Fruit fly (Drosophila melanogaster) whole organism, embryonic: ENCODE data around the gene CG4497.

Source experiments
- Asciz ChIP-seq: fragments of 200-800 bp; sonication (Bioruptor generic); optimal IDR thresholded peaks from 2 replicates; lab custom pipeline; 2017; ENCODE audit warnings: missing biosample characterization, mild to moderate bottlenecking, missing genetic modification characterization, missing genetic modification reagents
- CG10654 ChIP-seq: fragments of 200-800 bp; sonication (Bioruptor generic); optimal IDR thresholded peaks from 2 replicates; lab custom pipeline; 2016; ENCODE audit warnings: missing biosample characterization, missing genetic modification characterization
- CG11456 ChIP-seq: fragments of 200-800 bp; sonication (Bioruptor generic); IDR thresholded peaks from 3 replicates; pipeline ENCODE4 v1.3.6; 2022; ENCODE audit warnings: missing biosample characterization, missing genetic modification characterization
- CG12219 ChIP-seq: fragments of 200-800 bp; sonication (Bioruptor generic); optimal IDR thresholded peaks from 3 replicates; lab custom pipeline; 2018; ENCODE audit warnings: missing biosample characterization, mild to moderate bottlenecking, missing genetic modification characterization
- CG12659 ChIP-seq: fragments of 200-800 bp; sonication (Bioruptor generic); optimal IDR thresholded peaks from 3 replicates; lab custom pipeline; 2017; ENCODE audit warnings: mild to moderate bottlenecking, missing biosample characterization, missing genetic modification reagents, missing genetic modification characterization
- CG15269 ChIP-seq: fragments of 200-800 bp; sonication (Bioruptor generic); optimal IDR thresholded peaks from 2 replicates; lab custom pipeline; 2018; ENCODE audit warnings: missing biosample characterization, mild to moderate bottlenecking, missing genetic modification characterization, moderate library complexity
- CG15479 ChIP-seq: fragments of 200-800 bp; sonication (Bioruptor generic); optimal IDR thresholded peaks from 3 replicates; lab custom pipeline; 2019; ENCODE audit warnings: missing biosample characterization, mild to moderate bottlenecking, missing genetic modification characterization, moderate library complexity
- CG15514 ChIP-seq: fragments of 200-800 bp; sonication (Bioruptor generic); optimal IDR thresholded peaks from 3 replicates; lab custom pipeline; 2017; ENCODE audit warnings: missing biosample characterization, missing genetic modification characterization, mild to moderate bottlenecking, moderate library complexity, missing genetic modification reagents
- CG17328 ChIP-seq: fragments of 200-800 bp; sonication (Bioruptor generic); IDR thresholded peaks from 2 replicates; pipeline ENCODE4 v1.3.6; 2022; ENCODE audit warnings: missing biosample characterization, missing genetic modification characterization
- CG18011 ChIP-seq: fragments of 200-800 bp; sonication (Bioruptor generic); optimal IDR thresholded peaks from 2 replicates; lab custom pipeline; 2017; ENCODE audit warnings: missing biosample characterization, missing genetic modification characterization, mild to moderate bottlenecking, moderate library complexity, missing genotype
- CG2678 ChIP-seq: fragments of 200-800 bp; sonication (Bioruptor generic); optimal IDR thresholded peaks from 3 replicates; lab custom pipeline; 2019; ENCODE audit warnings: missing biosample characterization, mild to moderate bottlenecking, missing genetic modification characterization, moderate library complexity
- CG31224 ChIP-seq: fragments of 200-800 bp; sonication (Bioruptor generic); IDR thresholded peaks from 2 replicates; pipeline ENCODE4 v1.3.6; 2022; ENCODE audit warnings: missing biosample characterization, missing genetic modification characterization
- CG31388 ChIP-seq: fragments of 200-800 bp; sonication (Bioruptor generic); optimal IDR thresholded peaks from 2 replicates; lab custom pipeline; 2016; ENCODE audit warnings: missing biosample characterization, missing genetic modification characterization
- CG34376 ChIP-seq: fragments of 200-800 bp; sonication (Bioruptor generic); optimal IDR thresholded peaks from 2 replicates; lab custom pipeline; 2018; ENCODE audit warnings: missing biosample characterization, mild to moderate bottlenecking, missing genetic modification characterization
- CG3847 ChIP-seq: fragments of 200-800 bp; sonication (Bioruptor generic); IDR thresholded peaks from 2 replicates; pipeline ENCODE4 v1.3.6; 2022; ENCODE audit warnings: missing biosample characterization, missing genetic modification characterization
- CG4820 ChIP-seq: fragments of 200-800 bp; sonication (Bioruptor generic); optimal IDR thresholded peaks from 3 replicates; lab custom pipeline; 2016; ENCODE audit warnings: missing biosample characterization, missing genetic modification characterization
- CG4854 ChIP-seq: fragments of 200-800 bp; sonication (Bioruptor generic); optimal IDR thresholded peaks from 2 replicates; lab custom pipeline; 2016; ENCODE audit warnings: missing biosample characterization, missing genetic modification characterization, inconsistent platforms
- CG7839 ChIP-seq: fragments of 200-800 bp; sonication (Bioruptor generic); optimal IDR thresholded peaks from 3 replicates; lab custom pipeline; 2018; ENCODE audit warnings: missing biosample characterization, mild to moderate bottlenecking, missing genetic modification characterization, moderate library complexity
- CG8388 ChIP-seq: fragments of 200-800 bp; sonication (Bioruptor generic); optimal IDR thresholded peaks from 2 replicates; lab custom pipeline; 2019; ENCODE audit warnings: missing biosample characterization, mild to moderate bottlenecking, missing genetic modification characterization, moderate library complexity
- CG9876 ChIP-seq: fragments of 200-800 bp; sonication (Bioruptor generic); optimal IDR thresholded peaks from 2 replicates; lab custom pipeline; 2016; ENCODE audit warnings: missing biosample characterization, missing genetic modification characterization
- CG9932 ChIP-seq: fragments of 200-800 bp; sonication (Bioruptor generic); IDR thresholded peaks from 2 replicates; pipeline ENCODE4 v1.3.6; 2022; ENCODE audit warnings: missing biosample characterization, missing genetic modification characterization
- Doc3 ChIP-seq: fragments of 200-800 bp; sonication (Bioruptor generic); IDR thresholded peaks from 3 replicates; pipeline ENCODE4 v1.3.6; 2022; ENCODE audit warnings: missing biosample characterization, missing genetic modification characterization; ENCODE audit not compliant: partially characterized antibody
- Ets97D ChIP-seq: fragments of 200-800 bp; sonication (Bioruptor generic); optimal IDR thresholded peaks from 3 replicates; lab custom pipeline; 2016; ENCODE audit warnings: missing biosample characterization, missing genetic modification characterization
- Kr ChIP-seq: fragments of 200-800 bp; sonication (Bioruptor generic); optimal IDR thresholded peaks from 2 replicates; lab custom pipeline; 2017; ENCODE audit warnings: missing biosample characterization, mild to moderate bottlenecking, missing genetic modification characterization
- Ptx1 ChIP-seq: fragments of 200-800 bp; sonication (Bioruptor generic); IDR thresholded peaks from 2 replicates; pipeline ENCODE4 v1.3.6; 2022; ENCODE audit warnings: missing biosample characterization, missing genetic modification characterization
- Ravus ChIP-seq: fragments of 200-800 bp; sonication (Bioruptor generic); IDR thresholded peaks from 2 replicates; pipeline ENCODE4 v1.3.6; 2022; ENCODE audit warnings: missing biosample characterization, missing genetic modification characterization
- Scr ChIP-seq: fragments of 200-800 bp; sonication (Bioruptor generic); IDR thresholded peaks from 2 replicates; pipeline ENCODE4 v1.3.6; 2022; ENCODE audit warnings: missing biosample characterization, missing genetic modification characterization; ENCODE audit not compliant: partially characterized antibody
- Side ChIP-seq: fragments of 200-800 bp; sonication (Bioruptor generic); optimal IDR thresholded peaks from 2 replicates; lab custom pipeline; 2016; ENCODE audit warnings: missing biosample characterization, missing genetic modification characterization
- Spps ChIP-seq: fragments of 200-800 bp; sonication (Bioruptor generic); optimal IDR thresholded peaks from 2 replicates; lab custom pipeline; 2018; ENCODE audit warnings: missing biosample characterization, mild to moderate bottlenecking, missing genetic modification characterization
- Sry-β ChIP-seq: fragments of 200-800 bp; sonication (Bioruptor generic); optimal IDR thresholded peaks from 2 replicates; lab custom pipeline; 2018; ENCODE audit warnings: missing biosample characterization, mild to moderate bottlenecking, missing genetic modification characterization, moderate library complexity
- Xbp1 ChIP-seq: fragments of 200-800 bp; sonication (Bioruptor generic); optimal IDR thresholded peaks from 3 replicates; lab custom pipeline; 2016; ENCODE audit warnings: missing biosample characterization, mild to moderate bottlenecking, missing genetic modification characterization
- ase ChIP-seq: fragments of 200-800 bp; sonication (Bioruptor generic); IDR thresholded peaks from 3 replicates; pipeline ENCODE4 v1.3.6; 2022; ENCODE audit warnings: missing biosample characterization, missing genetic modification characterization
- bsh ChIP-seq, 2 experiments: fragments of 200-800 bp; sonication (Bioruptor generic); optimal IDR thresholded peaks; 2 replicates each; lab custom pipeline; 2017 to 2018; ENCODE audit warnings: mild to moderate bottlenecking in 2 of 2, missing biosample characterization in 2 of 2, missing genetic modification characterization in 2 of 2, moderate library complexity in 1 of 2
- crol ChIP-seq: fragments of 200-800 bp; sonication (Bioruptor generic); IDR thresholded peaks from 2 replicates; pipeline ENCODE4 v1.3.6; 2022; ENCODE audit warnings: missing biosample characterization, missing genetic modification characterization
- esg ChIP-seq: fragments of 200-800 bp; sonication (Bioruptor generic); conservative IDR thresholded peaks from 2 replicates; pipeline ENCODE4 v1.3.6; 2022; ENCODE audit warnings: missing biosample characterization, missing genetic modification characterization
- exex ChIP-seq: fragments of 200-800 bp; sonication (Bioruptor generic); optimal IDR thresholded peaks from 4 replicates; lab custom pipeline; 2018; ENCODE audit warnings: missing biosample characterization, mild to moderate bottlenecking, missing genetic modification characterization, moderate library complexity
- eyg ChIP-seq: fragments of 200-800 bp; sonication (Bioruptor generic); optimal IDR thresholded peaks from 3 replicates; lab custom pipeline; 2016; ENCODE audit warnings: missing biosample characterization, missing genetic modification characterization
- fd3F ChIP-seq: fragments of 200-800 bp; sonication (Bioruptor generic); optimal IDR thresholded peaks from 2 replicates; lab custom pipeline; 2018; ENCODE audit warnings: missing biosample characterization, mild to moderate bottlenecking, missing genetic modification characterization, moderate library complexity
- grn ChIP-seq: fragments of 200-800 bp; sonication (Bioruptor generic); optimal IDR thresholded peaks from 3 replicates; lab custom pipeline; 2017; ENCODE audit warnings: missing biosample characterization, missing genetic modification characterization
- h ChIP-seq: fragments of >200 bp; optimal IDR thresholded peaks from 2 replicates; lab custom pipeline; 2017
- ham ChIP-seq: fragments of 200-800 bp; sonication (Bioruptor generic); IDR thresholded peaks from 2 replicates; pipeline ENCODE4 v1.3.6; 2022; ENCODE audit warnings: missing biosample characterization, missing genetic modification characterization
- hkb ChIP-seq, 2 experiments: fragments of 200-800 bp in 1 of 2; fragments of >200 bp in 1 of 2; sonication (Bioruptor generic) in 1 of 2; IDR thresholded peaks in 1 of 2; optimal IDR thresholded peaks in 1 of 2; 2 replicates each; pipeline versions ENCODE4 v1.3.6 to Lab custom; 2017 to 2022; ENCODE audit warnings: missing biosample characterization in 1 of 2, missing genetic modification characterization in 1 of 2
- insv ChIP-seq, 2 experiments: fragments of 200-800 bp; sonication (Bioruptor generic); optimal IDR thresholded peaks; 3 replicates each; lab custom pipeline; 2016 to 2018; ENCODE audit warnings: missing biosample characterization in 2 of 2, missing genetic modification characterization in 2 of 2
- lola ChIP-seq, 3 experiments: fragments of >200 bp in 2 of 3; fragments of 200-800 bp in 1 of 3; sonication (Bioruptor generic) in 1 of 3; optimal IDR thresholded peaks; 2 replicates each; lab custom pipeline; 2017 to 2019; ENCODE audit warnings: missing biosample characterization in 3 of 3, missing genetic modification characterization in 3 of 3, mild to moderate bottlenecking in 1 of 3, moderate library complexity in 1 of 3
- pita ChIP-seq: fragments of 200-800 bp; sonication (Bioruptor generic); optimal IDR thresholded peaks from 2 replicates; lab custom pipeline; 2017; ENCODE audit warnings: missing biosample characterization, mild to moderate bottlenecking, missing genetic modification characterization
- shn ChIP-seq: fragments of 200-800 bp; sonication (Bioruptor generic); optimal IDR thresholded peaks from 3 replicates; lab custom pipeline; 2016; ENCODE audit warnings: missing biosample characterization, missing genetic modification characterization
- slbo ChIP-seq: fragments of 200-800 bp; sonication (Bioruptor generic); IDR thresholded peaks from 2 replicates; pipeline ENCODE4 v1.3.6; 2022; ENCODE audit warnings: missing biosample characterization, missing genetic modification characterization
- ssp ChIP-seq: fragments of 200-800 bp; sonication (Bioruptor generic); IDR thresholded peaks from 2 replicates; pipeline ENCODE4 v1.3.6; 2022; ENCODE audit warnings: missing biosample characterization, missing genetic modification characterization
- trh ChIP-seq: fragments of 200-800 bp; sonication (Bioruptor generic); optimal IDR thresholded peaks from 2 replicates; lab custom pipeline; 2016; ENCODE audit warnings: missing biosample characterization, missing genetic modification characterization
- usp ChIP-seq: fragments of >200 bp; optimal IDR thresholded peaks from 2 replicates; lab custom pipeline; 2017; ENCODE audit warnings: missing biosample characterization, missing genetic modification characterization
- vfl ChIP-seq: fragments of 200-800 bp; sonication (Bioruptor generic); optimal IDR thresholded peaks from 2 replicates; lab custom pipeline; 2016; ENCODE audit warnings: missing biosample characterization, missing genetic modification characterization
- zfh1 ChIP-seq: fragments of 200-800 bp; sonication (Bioruptor generic); IDR thresholded peaks from 3 replicates; pipeline ENCODE4 v1.3.6; 2022; ENCODE audit warnings: missing biosample characterization, missing genetic modification characterization

Gene CG4497

dm6 chr2L:7214885-7215284, 20.5 kb upstream of the CG4497 start (continued):
- no peak for TF ChIP-seq Xbp1
- TF ChIP-seq CG12219 (GFP tag; lab: Kevin White, UChicago), result no peak
- TF ChIP-seq CG3847 (GFP tag; lab: Robert Waterston, UW), result no peak
- TF ChIP-seq CG9932 (GFP tag; lab: Robert Waterston, UW), result no peak
- no peak for TF ChIP-seq fd3F (GFP tag; lab: Kevin White, UChicago)
- TF ChIP-seq CG9876 (GFP tag; lab: Kevin White, UChicago), result no peak
- no peak for TF ChIP-seq Ptx1
- TF ChIP-seq exex (tag; lab: Kevin White, UChicago), result peak; percentile 97
- TF ChIP-seq esg (GFP tag; lab: Robert Waterston, UW), result no peak
- no peak for TF ChIP-seq CG11456 (GFP tag; lab: Robert Waterston, UW)
- no peak for TF ChIP-seq CG8388 (GFP tag; lab: Kevin White, UChicago)
- no peak for TF ChIP-seq pita (GFP tag; lab: Kevin White, UChicago)
- TF ChIP-seq CG12659 (GFP tag; lab: Kevin White, UChicago), result no peak
- no peak for TF ChIP-seq CG31224 (GFP tag; lab: Robert Waterston, UW)
- TF ChIP-seq Kr (GFP tag; lab: Kevin White, UChicago), result no peak
- no peak for TF ChIP-seq CG10654 (GFP tag; lab: Kevin White, UChicago)
- no peak for TF ChIP-seq Ets97D
- TF ChIP-seq CG7839 (tag; lab: Kevin White, UChicago), result no peak
- no peak for TF ChIP-seq Doc3 (GFP tag; lab: Robert Waterston, UW)
- no peak for TF ChIP-seq CG4820 (GFP tag; lab: Kevin White, UChicago)
- TF ChIP-seq CG31388 (GFP tag; lab: Kevin White, UChicago), result no peak
- no peak for TF ChIP-seq Scr (GFP tag; lab: Robert Waterston, UW)
- no peak for TF ChIP-seq CG4854 (GFP tag; lab: Kevin White, UChicago)
- TF ChIP-seq insv (GFP tag; optimal IDR thresholded peaks at IDR 0.05; lab: Kevin White, UChicago), result no peak
- TF ChIP-seq bsh (GFP tag; optimal IDR thresholded peaks at IDR 0.05; lab: Kevin White, UChicago), result no peak
- no peak for TF ChIP-seq Ravus (GFP tag; lab: Robert Waterston, UW)
- TF ChIP-seq ham (GFP tag; lab: Robert Waterston, UW), result no peak
- no peak for TF ChIP-seq trh (GFP tag; lab: Kevin White, UChicago)
- no peak for TF ChIP-seq Sry-β (GFP tag; lab: Kevin White, UChicago)
- no peak for TF ChIP-seq CG15514 (GFP tag; lab: Kevin White, UChicago)
- no peak for TF ChIP-seq h (lab: Kevin White, UChicago)
- no peak for TF ChIP-seq shn (GFP tag; lab: Kevin White, UChicago)
- TF ChIP-seq zfh1 (GFP tag; lab: Robert Waterston, UW), result no peak
- TF ChIP-seq slbo (GFP tag; lab: Robert Waterston, UW), result no peak
- peak; percentile 10 for TF ChIP-seq CG2678
- TF ChIP-seq crol, result no peak
- TF ChIP-seq hkb (optimal IDR thresholded peaks at IDR 0.05; lab: Kevin White, UChicago), result no peak
- TF ChIP-seq hkb (GFP tag; IDR thresholded peaks at IDR 0.05; lab: Robert Waterston, UW), result 0 out of 2 replicates have a peak, but pooled peaks have one; percentile 8
- no peak for TF ChIP-seq Asciz (GFP tag; lab: Kevin White, UChicago)
- no peak for TF ChIP-seq usp (GFP tag; lab: Kevin White, UChicago)
- no peak for TF ChIP-seq CG15269 (tag; lab: Kevin White, UChicago)
- no peak for TF ChIP-seq CG17328
- no peak for TF ChIP-seq CG15479 (GFP tag; lab: Kevin White, UChicago)
- no peak for TF ChIP-seq Side
- no peak for TF ChIP-seq Spps (tag; lab: Kevin White, UChicago)
- no peak for TF ChIP-seq ase (GFP tag; lab: Robert Waterston, UW)
- TF ChIP-seq eyg (GFP tag; lab: Kevin White, UChicago), result no peak
- TF ChIP-seq grn (GFP tag; lab: Kevin White, UChicago), result peak; percentile 62
- no peak for TF ChIP-seq lola (GFP tag; optimal IDR thresholded peaks at IDR 0.05; lab: Kevin White, UChicago)
- TF ChIP-seq CG18011, result no peak
- TF ChIP-seq CG34376 (GFP tag; lab: Kevin White, UChicago), result peak; percentile 75
- no peak for TF ChIP-seq vfl
- TF ChIP-seq ssp (GFP tag; lab: Robert Waterston, UW), result no peak
